Fruit fly (Drosophila melanogaster) Kc167 (cell line): ENCODE data around the gene yellow-k.

ENCODE experiments used
- Myc ChIP-seq: fragments of >200 bp; optimal IDR thresholded peaks from 2 replicates; lab custom pipeline; 2017; ENCODE audit warnings: missing external identifiers
- Sin3A ChIP-seq: fragments of >200 bp; optimal IDR thresholded peaks from 2 replicates; lab custom pipeline; 2018; ENCODE audit warnings: missing external identifiers
- h ChIP-seq: fragments of >200 bp; optimal IDR thresholded peaks from 3 replicates; lab custom pipeline; 2018; ENCODE audit warnings: missing external identifiers
- insv ChIP-seq: fragments of >200 bp; optimal IDR thresholded peaks from 3 replicates; lab custom pipeline; 2018; ENCODE audit warnings: missing external identifiers
- psq ChIP-seq: fragments of >200 bp; optimal IDR thresholded peaks from 2 replicates; lab custom pipeline; 2017; ENCODE audit warnings: missing external identifiers
- ttk ChIP-seq: sonication (Bioruptor generic); optimal IDR thresholded peaks from 2 replicates; lab custom pipeline; 2017; ENCODE audit warnings: missing external identifiers

DNA sequence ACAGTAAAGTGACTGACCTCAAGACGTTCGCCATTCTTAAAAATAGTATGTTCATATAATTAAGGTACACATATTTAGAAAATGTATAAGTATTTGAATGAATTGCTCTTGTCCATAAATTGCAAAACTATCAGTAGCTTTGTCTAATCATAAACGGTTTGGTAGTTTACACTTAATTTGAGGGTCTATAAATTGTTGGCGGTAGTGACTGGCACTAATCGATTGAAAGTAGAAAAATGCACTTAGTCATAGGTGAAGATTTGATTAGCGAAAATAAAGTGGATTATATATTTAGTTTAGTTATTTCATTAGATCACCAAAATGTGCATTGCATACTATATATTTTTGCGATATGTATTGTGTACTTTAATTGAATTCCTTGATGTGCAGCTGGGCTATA lies 6.7 kb upstream of the yellow-k start:
- TF ChIP-seq psq (lab: Kevin White, UChicago) = no peak
- no peak for TF ChIP-seq Sin3A
- no peak for TF ChIP-seq ttk
- no peak for TF ChIP-seq Myc (lab: Kevin White, UChicago)
- TF ChIP-seq h = no peak
- no peak for TF ChIP-seq insv
